Fruit fly (Drosophila melanogaster) whole organism, embryonic: ENCODE measurements around the gene MED15.

ENCODE experiments used
- Ada2b ChIP-seq: fragments of 200-800 bp; sonication (Bioruptor generic); IDR thresholded peaks from 2 replicates; pipeline ENCODE4 v1.3.6; 2022; ENCODE audit warnings: missing biosample characterization, missing genetic modification characterization
- BtbVII ChIP-seq: fragments of 200-800 bp; sonication (Bioruptor generic); optimal IDR thresholded peaks from 3 replicates; lab custom pipeline; 2017; ENCODE audit warnings: missing biosample characterization, mild to moderate bottlenecking, missing genetic modification characterization
- CG10321 ChIP-seq: fragments of 200-800 bp; sonication (Bioruptor generic); IDR thresholded peaks from 2 replicates; pipeline ENCODE4 v1.3.6; 2022; ENCODE audit warnings: missing biosample characterization, missing genetic modification characterization
- CG10979 ChIP-seq: fragments of 200-800 bp; sonication (Bioruptor generic); optimal IDR thresholded peaks from 2 replicates; lab custom pipeline; 2018; ENCODE audit warnings: missing biosample characterization, mild to moderate bottlenecking, missing genetic modification characterization, moderate library complexity
- CG12219 ChIP-seq: fragments of 200-800 bp; sonication (Bioruptor generic); optimal IDR thresholded peaks from 3 replicates; lab custom pipeline; 2018; ENCODE audit warnings: missing biosample characterization, mild to moderate bottlenecking, missing genetic modification characterization
- CG12391 ChIP-seq: fragments of 200-800 bp; sonication (Bioruptor generic); optimal IDR thresholded peaks from 3 replicates; lab custom pipeline; 2018; ENCODE audit warnings: missing biosample characterization, mild to moderate bottlenecking, missing genetic modification characterization, moderate library complexity
- CG16779 ChIP-seq: fragments of 200-800 bp; sonication (Bioruptor generic); IDR thresholded peaks from 2 replicates; pipeline ENCODE4 v1.3.6; 2022; ENCODE audit warnings: missing biosample characterization, missing genetic modification characterization
- CG18262 ChIP-seq: fragments of 200-800 bp; optimal IDR thresholded peaks from 3 replicates; lab custom pipeline; 2019; ENCODE audit warnings: missing biosample characterization, mild to moderate bottlenecking, missing genetic modification characterization, moderate library complexity
- CG2120 ChIP-seq: fragments of 200-800 bp; sonication (Bioruptor generic); optimal IDR thresholded peaks from 3 replicates; lab custom pipeline; 2016; ENCODE audit warnings: missing biosample characterization, missing genetic modification characterization
- CG2199 ChIP-seq: fragments of 200-800 bp; sonication (Bioruptor generic); IDR thresholded peaks from 3 replicates; pipeline ENCODE4 v1.3.6; 2022; ENCODE audit warnings: missing biosample characterization, missing genetic modification characterization
- CG2678 ChIP-seq: fragments of 200-800 bp; sonication (Bioruptor generic); optimal IDR thresholded peaks from 3 replicates; lab custom pipeline; 2019; ENCODE audit warnings: missing biosample characterization, mild to moderate bottlenecking, missing genetic modification characterization, moderate library complexity
- CG2875 ChIP-seq: fragments of 200-800 bp; sonication (Bioruptor generic); optimal IDR thresholded peaks from 2 replicates; lab custom pipeline; 2017; ENCODE audit warnings: missing biosample characterization, mild to moderate bottlenecking, missing genetic modification characterization, missing genetic modification reagents
- CG3281 ChIP-seq: fragments of 200-800 bp; sonication (Bioruptor generic); optimal IDR thresholded peaks from 3 replicates; lab custom pipeline; 2017; ENCODE audit warnings: missing biosample characterization, mild to moderate bottlenecking, missing genetic modification characterization
- CG4404 ChIP-seq: fragments of 200-800 bp; sonication (Bioruptor generic); IDR thresholded peaks from 2 replicates; pipeline ENCODE4 v1.3.6; 2022; ENCODE audit warnings: missing biosample characterization, missing genetic modification characterization
- CG4854 ChIP-seq: fragments of 200-800 bp; sonication (Bioruptor generic); optimal IDR thresholded peaks from 2 replicates; lab custom pipeline; 2016; ENCODE audit warnings: missing biosample characterization, missing genetic modification characterization, inconsistent platforms
- CG7786 ChIP-seq: fragments of 200-800 bp; sonication (Bioruptor generic); optimal IDR thresholded peaks from 2 replicates; lab custom pipeline; 2016; ENCODE audit warnings: missing biosample characterization, missing genetic modification characterization
- CG8478 ChIP-seq: fragments of >200 bp; optimal IDR thresholded peaks from 2 replicates; lab custom pipeline; 2018
- CTCF ChIP-seq: fragments of 200-800 bp; sonication (Bioruptor generic); optimal IDR thresholded peaks from 2 replicates; lab custom pipeline; 2017; ENCODE audit warnings: missing biosample characterization, mild to moderate bottlenecking, missing genetic modification characterization, moderate library complexity
- Dbx ChIP-seq: fragments of 200-800 bp; sonication (Bioruptor generic); IDR thresholded peaks from 3 replicates; pipeline ENCODE4 v1.3.6; 2022; ENCODE audit warnings: missing biosample characterization, missing genetic modification characterization
- Dek ChIP-seq: fragments of 200-800 bp; sonication (Bioruptor generic); optimal IDR thresholded peaks from 3 replicates; lab custom pipeline; 2019; ENCODE audit warnings: missing biosample characterization, mild to moderate bottlenecking, missing genetic modification characterization, moderate library complexity
- Dip2 ChIP-seq: fragments of 200-800 bp; sonication (Bioruptor generic); IDR thresholded peaks from 2 replicates; pipeline ENCODE4 v1.3.6; 2022; ENCODE audit warnings: missing biosample characterization, missing genetic modification characterization
- Drgx ChIP-seq: fragments of 200-800 bp; sonication (Bioruptor generic); IDR thresholded peaks from 2 replicates; pipeline ENCODE4 v1.3.6; 2022; ENCODE audit warnings: missing biosample characterization, missing genetic modification characterization
- HHEX ChIP-seq: fragments of 200-800 bp; sonication (Bioruptor generic); optimal IDR thresholded peaks from 3 replicates; lab custom pipeline; 2017; ENCODE audit warnings: missing biosample characterization, mild to moderate bottlenecking, missing genetic modification characterization, missing genetic modification reagents
- Hey ChIP-seq: fragments of 200-800 bp; sonication (Bioruptor generic); optimal IDR thresholded peaks from 3 replicates; lab custom pipeline; 2018; ENCODE audit warnings: missing biosample characterization, mild to moderate bottlenecking, missing genetic modification characterization
- Hmx ChIP-seq: fragments of 200-800 bp; sonication (Bioruptor generic); optimal IDR thresholded peaks from 2 replicates; lab custom pipeline; 2016; ENCODE audit warnings: missing biosample characterization, missing genetic modification characterization
- Lhr ChIP-seq: fragments of 200-800 bp; sonication (Bioruptor generic); optimal IDR thresholded peaks from 3 replicates; lab custom pipeline; 2017; ENCODE audit warnings: mild to moderate bottlenecking, missing biosample characterization, missing genetic modification reagents, missing genetic modification characterization
- Optix ChIP-seq: fragments of 200-800 bp; sonication (Bioruptor generic); IDR thresholded peaks from 3 replicates; pipeline ENCODE4 v1.3.6; 2022; ENCODE audit warnings: missing biosample characterization, missing genetic modification characterization
- Sry-δ ChIP-seq: fragments of 200-800 bp; sonication (Bioruptor generic); optimal IDR thresholded peaks from 2 replicates; lab custom pipeline; 2016; ENCODE audit warnings: missing biosample characterization, missing genetic modification characterization
- Ssrp ChIP-seq: fragments of 200-800 bp; sonication (Bioruptor generic); optimal IDR thresholded peaks from 2 replicates; lab custom pipeline; 2018; ENCODE audit warnings: missing biosample characterization, mild to moderate bottlenecking, missing genetic modification characterization, moderate library complexity
- Trl ChIP-seq, 3 experiments: fragments of >200 bp in 2 of 3; fragments of 200-800 bp in 1 of 3; sonication (Bioruptor generic) in 1 of 3; optimal IDR thresholded peaks; 2 replicates in 1 of 3; 3 replicates in 2 of 3; lab custom pipeline; 2016 to 2017; ENCODE audit warnings: missing biosample characterization in 1 of 3, missing genetic modification characterization in 1 of 3
- abd-A ChIP-seq: fragments of 200-800 bp; sonication (Bioruptor generic); optimal IDR thresholded peaks from 3 replicates; lab custom pipeline; 2019; ENCODE audit warnings: missing biosample characterization, mild to moderate bottlenecking, missing genetic modification characterization, moderate library complexity
- ato ChIP-seq: fragments of 200-800 bp; sonication (Bioruptor generic); IDR thresholded peaks from 2 replicates; pipeline ENCODE4 v1.3.6; 2022; ENCODE audit warnings: missing biosample characterization, missing genetic modification characterization; ENCODE audit not compliant: partially characterized antibody
- bcd ChIP-seq: fragments of 200-800 bp; sonication (Bioruptor generic); optimal IDR thresholded peaks from 2 replicates; lab custom pipeline; 2017; ENCODE audit warnings: missing biosample characterization, mild to moderate bottlenecking, missing genetic modification characterization
- bowl ChIP-seq: fragments of 200-800 bp; sonication (Bioruptor generic); IDR thresholded peaks from 2 replicates; pipeline ENCODE4 v1.3.6; 2022; ENCODE audit warnings: missing biosample characterization, missing genetic modification characterization
- crc ChIP-seq: fragments of 200-800 bp; sonication (Bioruptor generic); optimal IDR thresholded peaks from 2 replicates; lab custom pipeline; 2016; ENCODE audit warnings: missing biosample characterization, missing genetic modification characterization
- dati ChIP-seq: fragments of 200-800 bp; sonication (Bioruptor generic); IDR thresholded peaks from 2 replicates; pipeline ENCODE4 v1.3.6; 2022; ENCODE audit warnings: missing biosample characterization, missing genetic modification characterization
- ewg ChIP-seq: fragments of 200-800 bp; sonication (Bioruptor generic); optimal IDR thresholded peaks from 3 replicates; lab custom pipeline; 2017; ENCODE audit warnings: mild to moderate bottlenecking, missing biosample characterization, missing genetic modification reagents, missing genetic modification characterization
- ftz-f1 ChIP-seq: fragments of 200-800 bp; sonication (Bioruptor generic); optimal IDR thresholded peaks from 2 replicates; lab custom pipeline; 2016; ENCODE audit warnings: missing biosample characterization, missing genetic modification characterization
- gcm2 ChIP-seq: fragments of 200-800 bp; sonication (Bioruptor generic); optimal IDR thresholded peaks from 2 replicates; lab custom pipeline; 2016; ENCODE audit warnings: missing biosample characterization, missing genetic modification characterization
- maf-S ChIP-seq: fragments of 200-800 bp; sonication (Bioruptor generic); optimal IDR thresholded peaks from 2 replicates; lab custom pipeline; 2016; ENCODE audit warnings: missing biosample characterization, missing genetic modification characterization
- mirr ChIP-seq: fragments of 200-800 bp; sonication (Bioruptor generic); optimal IDR thresholded peaks from 3 replicates; lab custom pipeline; 2018; ENCODE audit warnings: missing biosample characterization, mild to moderate bottlenecking, missing genetic modification characterization
- p53 ChIP-seq: fragments of 200-800 bp; sonication (Bioruptor generic); optimal IDR thresholded peaks from 2 replicates; lab custom pipeline; 2016; ENCODE audit warnings: missing biosample characterization, missing genetic modification characterization
- ranshi ChIP-seq: fragments of 200-800 bp; sonication (Bioruptor generic); IDR thresholded peaks from 2 replicates; pipeline ENCODE4 v1.3.6; 2022; ENCODE audit warnings: missing biosample characterization, missing genetic modification characterization
- rib ChIP-seq: fragments of 200-800 bp; sonication (Bioruptor generic); IDR thresholded peaks from 2 replicates; pipeline ENCODE4 v1.3.6; 2022; ENCODE audit warnings: missing biosample characterization, missing genetic modification characterization
- slou ChIP-seq: fragments of 200-800 bp; sonication (Bioruptor generic); optimal IDR thresholded peaks from 3 replicates; lab custom pipeline; 2016; ENCODE audit warnings: missing biosample characterization, missing genetic modification characterization
- sqz ChIP-seq: fragments of 200-800 bp; sonication (Bioruptor generic); optimal IDR thresholded peaks from 3 replicates; lab custom pipeline; 2018; ENCODE audit warnings: missing biosample characterization, mild to moderate bottlenecking, missing genetic modification characterization
- stwl ChIP-seq: fragments of 200-800 bp; sonication (Bioruptor generic); optimal IDR thresholded peaks from 3 replicates; lab custom pipeline; 2018; ENCODE audit warnings: missing biosample characterization, mild to moderate bottlenecking, missing genetic modification characterization, moderate library complexity
- ttk ChIP-seq: fragments of 200-800 bp; sonication (Bioruptor generic); IDR thresholded peaks from 2 replicates; pipeline ENCODE4 v2.1.2; 2022; ENCODE audit warnings: missing biosample characterization, missing genetic modification characterization
- wek ChIP-seq: fragments of 200-800 bp; sonication (Bioruptor generic); optimal IDR thresholded peaks from 3 replicates; lab custom pipeline; 2018; ENCODE audit warnings: missing biosample characterization, mild to moderate bottlenecking, missing genetic modification characterization, moderate library complexity
- zen ChIP-seq: fragments of 200-800 bp; sonication (Bioruptor generic); optimal IDR thresholded peaks from 3 replicates; lab custom pipeline; 2018; ENCODE audit warnings: missing biosample characterization, mild to moderate bottlenecking, missing genetic modification characterization, moderate library complexity
- zen2 ChIP-seq: fragments of 200-800 bp; sonication (Bioruptor generic); IDR thresholded peaks from 3 replicates; pipeline ENCODE4 v1.3.6; 2022; ENCODE audit warnings: missing biosample characterization, missing genetic modification characterization; ENCODE audit not compliant: partially characterized antibody
- zf30C ChIP-seq: fragments of 200-800 bp; sonication (Bioruptor generic); optimal IDR thresholded peaks from 3 replicates; lab custom pipeline; 2018; ENCODE audit warnings: missing biosample characterization, mild to moderate bottlenecking, missing genetic modification characterization

The MED15 gene

DNA sequence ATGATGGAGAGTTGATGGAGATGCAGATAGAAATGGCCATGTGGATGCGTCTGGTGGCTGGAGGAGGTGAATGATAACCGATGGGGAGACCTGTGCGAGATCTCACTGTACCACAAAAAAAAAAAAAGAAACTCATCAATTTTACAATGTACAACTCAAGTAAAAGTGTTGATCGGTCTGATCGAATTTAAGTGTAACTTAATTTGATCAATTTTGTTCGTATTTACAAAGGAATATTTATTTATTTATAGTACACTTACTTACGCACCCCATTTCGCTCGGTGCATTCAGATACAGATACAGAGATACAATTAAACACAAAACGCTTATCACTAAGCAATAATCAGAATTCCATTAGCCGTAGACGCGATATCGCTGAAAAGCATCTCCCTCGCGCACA is 49.9 kb downstream of the MED15 start (continued):
- TF ChIP-seq CG10321 (GFP tag; lab: Robert Waterston, UW) (no peak), crc (GFP tag; lab: Kevin White, UChicago) (peak; percentile 32), sqz (no peak), CG2120 (GFP tag; lab: Kevin White, UChicago) (no peak), CG3281 (GFP tag; lab: Kevin White, UChicago) (no peak), ranshi (GFP tag; lab: Robert Waterston, UW) (peak; percentile 44; the same call in 1 of the 2 replicates), ftz-f1 (GFP tag; lab: Kevin White, UChicago) (no peak), Ssrp (tag; lab: Kevin White, UChicago) (peak; percentile 65), CG4854 (GFP tag; lab: Kevin White, UChicago) (no peak), Sry-δ (no peak), Hey (tag; lab: Kevin White, UChicago) (no peak), CG10979 (tag; lab: Kevin White, UChicago) (peak; percentile 72), CG16779 (GFP tag; lab: Robert Waterston, UW) (no peak), CG7786 (GFP tag; lab: Kevin White, UChicago) (no peak), zf30C (GFP tag; lab: Kevin White, UChicago) (peak; percentile 40), Dbx (no peak), mirr (no peak), CG2875 (GFP tag; lab: Kevin White, UChicago) (peak; percentile 55), gcm2 (no peak), zen (tag; lab: Kevin White, UChicago) (peak; percentile 80), slou (GFP tag; lab: Kevin White, UChicago) (peak; percentile 19), zen2 (GFP tag; lab: Robert Waterston, UW) (no peak), Dek (tag; lab: Kevin White, UChicago) (no peak), stwl (tag; lab: Kevin White, UChicago) (no peak), BtbVII (GFP tag; lab: Kevin White, UChicago) (no peak), Dip2 (GFP tag; lab: Robert Waterston, UW) (no peak), Hmx (GFP tag; lab: Kevin White, UChicago) (no peak), abd-A (tag; lab: Kevin White, UChicago) (no peak), ato (no peak), Drgx (GFP tag; lab: Robert Waterston, UW) (peak; percentile 34; the same call in 1 of the 2 replicates), bcd (peak; percentile 43), CG8478 (no peak), rib (no peak), ewg (GFP tag; lab: Kevin White, UChicago) (no peak), CG12391 (tag; lab: Kevin White, UChicago) (peak; percentile 58), CG12219 (GFP tag; lab: Kevin White, UChicago) (peak; percentile 46), Trl (optimal IDR thresholded peaks at IDR 0.05; lab: Kevin White, UChicago) (no peak), Trl (GFP tag; optimal IDR thresholded peaks at IDR 0.05; lab: Kevin White, UChicago) (no peak), bowl (GFP tag; lab: Robert Waterston, UW) (no peak), CTCF (peak; percentile 8), CG2199 (no peak), wek (GFP tag; lab: Kevin White, UChicago) (no peak), CG18262 (peak; percentile 66), p53 (no peak), dati (GFP tag; lab: Robert Waterston, UW) (peak; percentile 48; the same call in 1 of the 2 replicates), ttk (GFP tag; lab: Robert Waterston, UW) (peak; percentile 44; the same call in 1 of the 2 replicates), Optix (GFP tag; lab: Robert Waterston, UW) (no peak), HHEX (GFP tag; lab: Kevin White, UChicago) (peak; percentile 50), CG4404 (GFP tag; lab: Robert Waterston, UW) (peak; percentile 53), Ada2b (GFP tag; lab: Robert Waterston, UW) (no peak), CG2678 (tag; lab: Kevin White, UChicago) (peak; percentile 58), Lhr (GFP tag; lab: Kevin White, UChicago) (peak; percentile 43), maf-S (GFP tag; lab: Kevin White, UChicago) (no peak)
